Worm (Caenorhabditis elegans) whole organism, L4/young adult: Measurements from ENCODE around the gene fipr-9.
A peak's percentile ranks its signal among the peaks of the same experiment; 100 is the strongest.

Experiments used
- W03F9.2 ChIP-seq: fragments of 150-350 bp; optimal IDR thresholded peaks from 2 replicates; lab custom pipeline; 2014; ENCODE audit warnings: missing biosample characterization, missing genetic modification characterization
- dao-5 ChIP-seq: sonication (generic microtip); optimal IDR thresholded peaks from 2 replicates; lab custom pipeline; 2016; ENCODE audit warnings: missing genotype, missing genetic modification characterization, moderate library complexity, missing compliant biosample characterization
- him-1 ChIP-seq: sonication (generic microtip); optimal IDR thresholded peaks from 2 replicates; lab custom pipeline; 2016; ENCODE audit warnings: missing genotype, missing genetic modification reagents, missing genetic modification characterization, missing compliant biosample characterization

The fipr-9 gene

ce11 chrV:10204863-10205338, 16.6 kb upstream of the fipr-9 start, which contains the start of the genes ZK856.19 and ZK856.11:
Gene ZK856.19, minus strand, starts transcription at chrV:10204913.
Gene ZK856.11, minus strand, starts transcription at chrV:10204938.
- TF ChIP-seq W03F9.2 (tag; lab: Kevin White, UChicago) (peak; percentile 58), dao-5 (tag; lab: Kevin White, UChicago) (no peak), him-1 (tag; lab: Kevin White, UChicago) (no peak)

- TF ChIP-seq him-1 (tag; lab: Kevin White, UChicago) = no peak
- no peak for TF ChIP-seq dao-5 (tag; lab: Kevin White, UChicago)
- TF ChIP-seq W03F9.2 (tag; lab: Kevin White, UChicago) = no peak
Observed at ce11 chrV:10205483-10205882, 16.0 kb upstream of the fipr-9 start, which contains the start of gene ZK856.16. Gene ZK856.16, minus strand, starts transcription at chrV:10205583.

ce11 chrV:10206502-10206901, 15.0 kb upstream of the fipr-9 start, which contains the start of gene rpc-25:
Gene rpc-25, minus strand, starts transcription at chrV:10206602.
- TF ChIP-seq dao-5 (tag; lab: Kevin White, UChicago) (no peak), W03F9.2 (tag; lab: Kevin White, UChicago) (no peak), him-1 (tag; lab: Kevin White, UChicago) (no peak)

ce11 chrV:10210244-10210643, 11.2 kb upstream of the fipr-9 start, which contains the start of gene tftc-3:
Gene tftc-3, minus strand, starts transcription at chrV:10210344.
- no peak for TF ChIP-seq W03F9.2 (tag; lab: Kevin White, UChicago)
- no peak for TF ChIP-seq him-1 (tag; lab: Kevin White, UChicago)
- no peak for TF ChIP-seq dao-5 (tag; lab: Kevin White, UChicago)

- TF ChIP-seq him-1 (tag; lab: Kevin White, UChicago) (no peak), dao-5 (tag; lab: Kevin White, UChicago) (no peak), W03F9.2 (tag; lab: Kevin White, UChicago) (no peak)
Observed at ce11 chrV:10212027-10212426, 9.4 kb upstream of the fipr-9 start, which contains the start of gene zhit-3. Gene zhit-3, minus strand, starts transcription at chrV:10212127.

- TF ChIP-seq him-1 (tag; lab: Kevin White, UChicago) = no peak
- no peak for TF ChIP-seq W03F9.2 (tag; lab: Kevin White, UChicago)
- TF ChIP-seq dao-5 (tag; lab: Kevin White, UChicago) = no peak
Observed at ce11 chrV:10212627-10213026, 8.8 kb upstream of the fipr-9 start, which contains the start of gene hpo-40. Gene hpo-40, plus strand, starts transcription at chrV:10212927.

- TF ChIP-seq him-1 (tag; lab: Kevin White, UChicago) (no peak), dao-5 (tag; lab: Kevin White, UChicago) (no peak), W03F9.2 (tag; lab: Kevin White, UChicago) (no peak)
Observed at ce11 chrV:10216724-10217123, 4.7 kb upstream of the fipr-9 start, which contains the start of gene ZK856.14. Gene ZK856.14, plus strand, starts transcription at chrV:10217024.

ce11 chrV:10220605-10221004, 857 bp upstream of the fipr-9 start, which contains the start of gene C12D8.13:
Gene C12D8.13, minus strand, starts transcription at chrV:10220705.
- no peak for TF ChIP-seq W03F9.2 (tag; lab: Kevin White, UChicago)
- TF ChIP-seq him-1 (tag; lab: Kevin White, UChicago) = no peak
- no peak for TF ChIP-seq dao-5 (tag; lab: Kevin White, UChicago)

- TF ChIP-seq dao-5 (tag; lab: Kevin White, UChicago) (no peak), him-1 (tag; lab: Kevin White, UChicago) (no peak), W03F9.2 (tag; lab: Kevin White, UChicago) (no peak)
Observed at ce11 chrV:10222007-10222406, 545 bp downstream of the fipr-9 start, which contains the start of gene C12D8.20. Gene C12D8.20, plus strand, starts transcription at chrV:10222307.

- TF ChIP-seq him-1 (tag; lab: Kevin White, UChicago) = no peak
- TF ChIP-seq dao-5 (tag; lab: Kevin White, UChicago) = no peak
- TF ChIP-seq W03F9.2 (tag; lab: Kevin White, UChicago) = no peak
Observed at ce11 chrV:10224619-10225018, 3.2 kb downstream of the fipr-9 start.

ce11 chrV:10225610-10226009, 4.1 kb downstream of the fipr-9 start, which contains the start of gene daf-36:
Gene daf-36, minus strand, starts transcription at chrV:10225710.
- TF ChIP-seq him-1 (tag; lab: Kevin White, UChicago) = no peak
- TF ChIP-seq dao-5 (tag; lab: Kevin White, UChicago) = no peak
- TF ChIP-seq W03F9.2 (tag; lab: Kevin White, UChicago) = no peak

- TF ChIP-seq W03F9.2 (tag; lab: Kevin White, UChicago) = no peak
Observed at ce11 chrV:10227333-10227732, 5.9 kb downstream of the fipr-9 start, which contains the start of gene ttr-19. Gene ttr-19, minus strand, starts transcription at chrV:10227433.

ce11 chrV:10228360-10228759, 6.9 kb downstream of the fipr-9 start, which contains the start of gene fipr-4:
Gene fipr-4, minus strand, starts transcription at chrV:10228460.
- no peak for TF ChIP-seq him-1 (tag; lab: Kevin White, UChicago)
- no peak for TF ChIP-seq dao-5 (tag; lab: Kevin White, UChicago)
